Worm (Caenorhabditis elegans) whole organism, young adult: ENCODE data around the gene C35D10.10.

Source experiments
- B0336.3 ChIP-seq: fragments of 200-800 bp; sonication (Bioruptor generic); IDR thresholded peaks from 2 replicates; pipeline ENCODE4 v1.3.6; 2022; ENCODE audit warnings: missing genetic modification characterization, missing compliant biosample characterization
- C06A6.2 ChIP-seq: fragments of 200-800 bp; sonication (Bioruptor generic); conservative IDR thresholded peaks from 2 replicates; pipeline ENCODE4 v1.3.6; 2022; ENCODE audit warnings: missing genetic modification characterization, missing compliant biosample characterization
- C17E4.6 ChIP-seq: fragments of 200-800 bp; sonication (Bioruptor generic); IDR thresholded peaks from 2 replicates; pipeline ENCODE4 v1.3.6; 2022; ENCODE audit warnings: missing genetic modification reagents, missing genetic modification characterization, missing compliant biosample characterization
- F33H1.4 ChIP-seq: fragments of 200-800 bp; sonication (Bioruptor generic); IDR thresholded peaks from 2 replicates; pipeline ENCODE4 v1.3.6; 2022; ENCODE audit warnings: missing genetic modification reagents, missing genetic modification characterization, missing compliant biosample characterization
- F49E8.2 ChIP-seq: sonication (generic microtip); optimal IDR thresholded peaks from 3 replicates; lab custom pipeline; 2017; ENCODE audit warnings: missing genetic modification characterization, mild to moderate bottlenecking, missing compliant biosample characterization, antibody characterized with exemption, moderate library complexity; ENCODE audit not compliant: insufficient read depth
- Y67H2A.10 ChIP-seq: fragments of 200-800 bp; sonication (Bioruptor generic); conservative IDR thresholded peaks from 2 replicates; pipeline ENCODE4 v1.3.6; 2022; ENCODE audit warnings: missing genetic modification reagents, missing genetic modification characterization, missing compliant biosample characterization
- atf-7 ChIP-seq: sonication (generic microtip); optimal IDR thresholded peaks from 2 replicates; lab custom pipeline; 2017; ENCODE audit warnings: mild to moderate bottlenecking, missing genetic modification characterization, missing compliant biosample characterization
- attf-5 ChIP-seq: fragments of 200-800 bp; sonication (Bioruptor generic); optimal IDR thresholded peaks from 2 replicates; lab custom pipeline; 2018; ENCODE audit warnings: mild to moderate bottlenecking, missing genetic modification characterization, missing compliant biosample characterization
- ccch-3 ChIP-seq: fragments of 200-800 bp; sonication (Bioruptor generic); optimal IDR thresholded peaks from 2 replicates; lab custom pipeline; 2018; ENCODE audit warnings: mild to moderate bottlenecking, missing genetic modification characterization, missing compliant biosample characterization
- cebp-1 ChIP-seq, 2 experiments: fragments of 200-800 bp in 1 of 2; sonication (Bioruptor generic) in 1 of 2; sonication (generic microtip) in 1 of 2; IDR thresholded peaks in 1 of 2; optimal IDR thresholded peaks in 1 of 2; 2 replicates each; pipeline versions ENCODE4 v1.3.6 to Lab custom; 2017 to 2022; ENCODE audit warnings: missing compliant biosample characterization in 2 of 2, missing genetic modification characterization in 2 of 2, mild to moderate bottlenecking in 1 of 2, missing genetic modification reagents in 1 of 2, moderate library complexity in 1 of 2
- ceh-40 ChIP-seq: fragments of 200-800 bp; sonication (Bioruptor generic); IDR thresholded peaks from 2 replicates; pipeline ENCODE4 v1.3.6; 2022; ENCODE audit warnings: missing genetic modification characterization, missing compliant biosample characterization
- ceh-58 ChIP-seq: fragments of 200-800 bp; sonication (Bioruptor generic); IDR thresholded peaks from 2 replicates; pipeline ENCODE4 v1.3.6; 2022; ENCODE audit warnings: missing genetic modification characterization, missing compliant biosample characterization
- ceh-91 ChIP-seq: fragments of 200-800 bp; sonication (Bioruptor generic); IDR thresholded peaks from 2 replicates; pipeline ENCODE4 v1.3.6; 2022; ENCODE audit warnings: missing genetic modification reagents, missing genetic modification characterization, missing compliant biosample characterization
- chd-7 ChIP-seq: sonication (generic microtip); optimal IDR thresholded peaks from 2 replicates; lab custom pipeline; 2016; ENCODE audit warnings: mild to moderate bottlenecking, missing genetic modification characterization, moderate library complexity, missing compliant biosample characterization
- ets-4 ChIP-seq: fragments of 200-800 bp; sonication (Bioruptor generic); optimal IDR thresholded peaks from 2 replicates; lab custom pipeline; 2018; ENCODE audit warnings: mild to moderate bottlenecking, missing genetic modification characterization, missing compliant biosample characterization
- hlh-12 ChIP-seq: sonication (generic microtip); optimal IDR thresholded peaks from 2 replicates; lab custom pipeline; 2016; ENCODE audit warnings: missing genetic modification characterization, missing compliant biosample characterization
- hlh-26 ChIP-seq: fragments of 200-800 bp; sonication (Bioruptor generic); conservative IDR thresholded peaks from 2 replicates; pipeline ENCODE4 v1.3.6; 2022; ENCODE audit warnings: missing genetic modification reagents, missing genetic modification characterization, missing compliant biosample characterization
- let-607 ChIP-seq, 2 experiments: fragments of 200-800 bp in 1 of 2; sonication (Bioruptor generic) in 1 of 2; sonication (generic microtip) in 1 of 2; optimal IDR thresholded peaks; 2 replicates each; lab custom pipeline; 2016 to 2018; ENCODE audit warnings: mild to moderate bottlenecking in 2 of 2, missing compliant biosample characterization in 2 of 2, missing genetic modification characterization in 2 of 2, moderate library complexity in 2 of 2, missing genotype in 1 of 2
- lin-26 ChIP-seq: fragments of 200-800 bp; sonication (Bioruptor generic); IDR thresholded peaks from 2 replicates; pipeline ENCODE4 v1.3.6; 2022; ENCODE audit warnings: missing genetic modification reagents, missing genetic modification characterization, missing compliant biosample characterization
- lsl-1 ChIP-seq: fragments of 200-800 bp; sonication (Bioruptor generic); optimal IDR thresholded peaks from 2 replicates; lab custom pipeline; 2018; ENCODE audit warnings: mild to moderate bottlenecking, missing genetic modification characterization, moderate library complexity, missing compliant biosample characterization
- lsy-27 ChIP-seq: sonication (generic microtip); optimal IDR thresholded peaks from 2 replicates; lab custom pipeline; 2017; ENCODE audit warnings: missing genetic modification characterization, mild to moderate bottlenecking, missing compliant biosample characterization, antibody characterized with exemption, missing genotype, borderline replicate concordance; ENCODE audit not compliant: insufficient read depth
- madf-6 ChIP-seq: fragments of 200-800 bp; sonication (Bioruptor generic); IDR thresholded peaks from 2 replicates; pipeline ENCODE4 v1.3.6; 2022; ENCODE audit warnings: missing genetic modification reagents, missing genetic modification characterization, missing compliant biosample characterization
- madf-8 ChIP-seq: fragments of 200-800 bp; sonication (Bioruptor generic); conservative IDR thresholded peaks from 2 replicates; pipeline ENCODE4 v1.3.6; 2022; ENCODE audit warnings: missing genetic modification reagents, missing genetic modification characterization, missing compliant biosample characterization
- mel-28 ChIP-seq: sonication (generic microtip); optimal IDR thresholded peaks from 2 replicates; lab custom pipeline; 2016; ENCODE audit warnings: borderline replicate concordance, mild to moderate bottlenecking, missing genetic modification characterization, missing compliant biosample characterization
- nhr-27 ChIP-seq: fragments of 200-800 bp; sonication (Bioruptor generic); optimal IDR thresholded peaks from 2 replicates; lab custom pipeline; 2018; ENCODE audit warnings: mild to moderate bottlenecking, missing genetic modification characterization, moderate library complexity, missing compliant biosample characterization
- nhr-80 ChIP-seq: sonication (generic microtip); optimal IDR thresholded peaks from 2 replicates; lab custom pipeline; 2016; ENCODE audit warnings: missing genetic modification characterization, missing compliant biosample characterization
- repo-1 ChIP-seq: sonication (generic microtip); optimal IDR thresholded peaks from 2 replicates; lab custom pipeline; 2017; ENCODE audit warnings: mild to moderate bottlenecking, missing genetic modification characterization, missing compliant biosample characterization
- sdz-38 ChIP-seq: sonication (generic microtip); optimal IDR thresholded peaks from 2 replicates; lab custom pipeline; 2016; ENCODE audit warnings: missing genotype, missing genetic modification characterization, missing compliant biosample characterization
- snpc-1.3 ChIP-seq: sonication (generic microtip); optimal IDR thresholded peaks from 2 replicates; lab custom pipeline; 2017; ENCODE audit warnings: missing genetic modification characterization, mild to moderate bottlenecking, missing compliant biosample characterization, antibody characterized with exemption, moderate library complexity, missing genotype, missing genetic modification reagents; ENCODE audit not compliant: insufficient read depth
- unc-130 ChIP-seq: sonication (generic microtip); optimal IDR thresholded peaks from 2 replicates; lab custom pipeline; 2016; ENCODE audit warnings: missing genetic modification reagents, missing genetic modification characterization, missing compliant biosample characterization
- unc-62 ChIP-seq: fragments of 150-350 bp; optimal IDR thresholded peaks from 2 replicates; lab custom pipeline; 2014; ENCODE audit warnings: missing biosample characterization, missing genetic modification reagents, missing genetic modification characterization
- xnd-1 ChIP-seq: sonication (generic microtip); optimal IDR thresholded peaks from 2 replicates; lab custom pipeline; 2016; ENCODE audit warnings: missing genotype, missing genetic modification reagents, missing genetic modification characterization, missing compliant biosample characterization
- ztf-18 ChIP-seq: sonication (generic microtip); optimal IDR thresholded peaks from 2 replicates; lab custom pipeline; 2016; ENCODE audit warnings: missing genotype, mild to moderate bottlenecking, missing genetic modification characterization, missing compliant biosample characterization
- ztf-26 ChIP-seq: sonication (generic microtip); optimal IDR thresholded peaks from 2 replicates; lab custom pipeline; 2017; ENCODE audit warnings: missing genetic modification characterization, missing compliant biosample characterization
- ztf-28 ChIP-seq: fragments of 200-800 bp; sonication (Bioruptor generic); IDR thresholded peaks from 2 replicates; pipeline ENCODE4 v1.3.6; 2022; ENCODE audit warnings: missing genetic modification reagents, missing genetic modification characterization, missing compliant biosample characterization
- ztf-3 ChIP-seq: fragments of 200-800 bp; sonication (Bioruptor generic); optimal IDR thresholded peaks from 2 replicates; lab custom pipeline; 2018; ENCODE audit warnings: mild to moderate bottlenecking, missing genetic modification characterization, missing compliant biosample characterization

Gene C35D10.10

ce11 chrIII:4866762-4867161, 5.2 kb upstream of the C35D10.10 start, which contains the start of gene C35D10.17 (continued):
- TF ChIP-seq chd-7 (tag; lab: Kevin White, UChicago) = no peak
- no peak for TF ChIP-seq ztf-28 (GFP tag; lab: Robert Waterston, UW)
- TF ChIP-seq repo-1 (tag; lab: Kevin White, UChicago) = no peak
- TF ChIP-seq lsy-27 (tag; lab: Kevin White, UChicago) = no peak
- TF ChIP-seq, all 124 proteins: peak for 0

- TF ChIP-seq unc-62 (GFP tag; lab: Kevin White, UChicago) (no peak), cebp-1 (GFP tag; IDR thresholded peaks at IDR 0.05; lab: Robert Waterston, UW) (no peak), cebp-1 (tag; optimal IDR thresholded peaks at IDR 0.05; lab: Kevin White, UChicago) (no peak)
Measured at ce11 chrIII:4863127-4863526, 1.5 kb upstream of the C35D10.10 start, which contains the start of gene coq-8. coq-8 (plus strand) TSS chrIII:4863427.

ce11 chrIII:4859039-4859438, 2.6 kb downstream of the C35D10.10 start, which contains the start of gene C35D10.6:
C35D10.6 (plus strand) TSS chrIII:4859339.
- TF ChIP-seq C17E4.6 (GFP tag; lab: Robert Waterston, UW) (no peak), mel-28 (no peak), ets-4 (no peak), ztf-3 (GFP tag; lab: Kevin White, UChicago) (no peak), C06A6.2 (GFP tag; lab: Robert Waterston, UW) (no peak), lsl-1 (GFP tag; lab: Kevin White, UChicago) (no peak), snpc-1.3 (tag; lab: Kevin White, UChicago) (no peak), hlh-26 (no peak), ccch-3 (no peak), madf-8 (GFP tag; lab: Robert Waterston, UW) (no peak), attf-5 (GFP tag; lab: Kevin White, UChicago) (no peak), F49E8.2 (tag; lab: Kevin White, UChicago) (no peak), ztf-18 (tag; lab: Kevin White, UChicago) (no peak)

- no peak for TF ChIP-seq nhr-80
- TF ChIP-seq lin-26 (GFP tag; lab: Robert Waterston, UW) = no peak
- TF ChIP-seq hlh-12 (tag; lab: Kevin White, UChicago) = no peak
Measured at ce11 chrIII:4856992-4857391, 4.6 kb downstream of the C35D10.10 start.

ce11 chrIII:4856109-4856508, 5.5 kb downstream of the C35D10.10 start, which contains the start of gene C35D10.7:
C35D10.7 (plus strand) TSS chrIII:4856193.
- TF ChIP-seq attf-5 (GFP tag; lab: Kevin White, UChicago) (no peak), xnd-1 (tag; lab: Kevin White, UChicago) (peak; percentile 14), unc-130 (peak; percentile 25), F33H1.4 (peak; percentile 75), cebp-1 (GFP tag; IDR thresholded peaks at IDR 0.05; lab: Robert Waterston, UW) (no peak), cebp-1 (tag; optimal IDR thresholded peaks at IDR 0.05; lab: Kevin White, UChicago) (no peak), nhr-27 (tag; lab: Kevin White, UChicago) (no peak), B0336.3 (GFP tag; lab: Robert Waterston, UW) (no peak), lsl-1 (GFP tag; lab: Kevin White, UChicago) (peak; percentile 88), madf-6 (GFP tag; lab: Robert Waterston, UW) (peak; percentile 73; the same call in 1 of the 2 replicates)

ce11 chrIII:4854918-4855317, 6.7 kb downstream of the C35D10.10 start, which contains the start of gene C35D10.8:
C35D10.8 (plus strand) TSS chrIII:4855218.
- no peak for TF ChIP-seq atf-7 (tag; lab: Kevin White, UChicago)
- TF ChIP-seq ceh-40 = no peak
- TF ChIP-seq cebp-1 (GFP tag; IDR thresholded peaks at IDR 0.05; lab: Robert Waterston, UW) = no peak
- TF ChIP-seq cebp-1 (tag; optimal IDR thresholded peaks at IDR 0.05; lab: Kevin White, UChicago) = no peak
- TF ChIP-seq ztf-26 (tag; lab: Kevin White, UChicago) = no peak
- TF ChIP-seq ceh-91 (GFP tag; lab: Robert Waterston, UW) = no peak
- TF ChIP-seq C06A6.2 (GFP tag; lab: Robert Waterston, UW) = no peak
- no peak for TF ChIP-seq let-607 (tag; optimal IDR thresholded peaks at IDR 0.05; lab: Kevin White, UChicago)
- no peak for TF ChIP-seq sdz-38
- TF ChIP-seq ceh-58 (GFP tag; lab: Robert Waterston, UW) = no peak
- TF ChIP-seq Y67H2A.10 (GFP tag; lab: Robert Waterston, UW) = no peak
